Fruit fly (Drosophila melanogaster) whole organism, embryonic: Measurements from ENCODE around the gene CG43137.

Source experiments
- Antp ChIP-seq: fragments of 200-800 bp; sonication (Bioruptor generic); optimal IDR thresholded peaks from 3 replicates; lab custom pipeline; 2016; ENCODE audit warnings: missing biosample characterization, missing genetic modification characterization
- C15 ChIP-seq: fragments of 200-800 bp; sonication (Bioruptor generic); IDR thresholded peaks from 3 replicates; pipeline ENCODE4 v1.3.6; 2022; ENCODE audit warnings: missing biosample characterization, missing genetic modification characterization
- CG11723 ChIP-seq: fragments of 200-800 bp; sonication (Bioruptor generic); optimal IDR thresholded peaks from 2 replicates; lab custom pipeline; 2017; ENCODE audit warnings: missing biosample characterization, mild to moderate bottlenecking, missing genetic modification characterization
- CG12769 ChIP-seq: fragments of 200-800 bp; sonication (Bioruptor generic); optimal IDR thresholded peaks from 2 replicates; lab custom pipeline; 2019; ENCODE audit warnings: missing biosample characterization, mild to moderate bottlenecking, missing genetic modification characterization, moderate library complexity
- CG14710 ChIP-seq: fragments of 200-800 bp; sonication (Bioruptor generic); optimal IDR thresholded peaks from 3 replicates; lab custom pipeline; 2019; ENCODE audit warnings: missing biosample characterization, mild to moderate bottlenecking, missing genetic modification characterization, moderate library complexity
- CG15514 ChIP-seq: fragments of 200-800 bp; sonication (Bioruptor generic); optimal IDR thresholded peaks from 3 replicates; lab custom pipeline; 2017; ENCODE audit warnings: missing biosample characterization, missing genetic modification characterization, mild to moderate bottlenecking, moderate library complexity, missing genetic modification reagents
- CG1832 ChIP-seq: fragments of 200-800 bp; sonication (Bioruptor generic); optimal IDR thresholded peaks from 2 replicates; lab custom pipeline; 2017; ENCODE audit warnings: missing biosample characterization, mild to moderate bottlenecking, missing genetic modification characterization, inconsistent platforms
- CG2129 ChIP-seq: fragments of 200-800 bp; sonication (Bioruptor generic); IDR thresholded peaks from 2 replicates; pipeline ENCODE4 v1.3.6; 2022; ENCODE audit warnings: missing biosample characterization, missing genetic modification characterization; ENCODE audit not compliant: partially characterized antibody
- CG42726 ChIP-seq: fragments of 200-800 bp; sonication (Bioruptor generic); IDR thresholded peaks from 2 replicates; pipeline ENCODE4 v1.3.6; 2022; ENCODE audit warnings: missing biosample characterization, missing genetic modification characterization; ENCODE audit not compliant: partially characterized antibody
- CG4360 ChIP-seq: fragments of 200-800 bp; sonication (Bioruptor generic); IDR thresholded peaks from 2 replicates; pipeline ENCODE4 v1.3.6; 2022; ENCODE audit warnings: missing biosample characterization, missing genetic modification characterization
- CG4424 ChIP-seq: fragments of 200-800 bp; sonication (Bioruptor generic); optimal IDR thresholded peaks from 3 replicates; lab custom pipeline; 2016; ENCODE audit warnings: missing biosample characterization, missing genetic modification characterization
- CG6272 ChIP-seq: fragments of 200-800 bp; sonication (Bioruptor generic); IDR thresholded peaks from 2 replicates; pipeline ENCODE4 v1.3.6; 2022; ENCODE audit warnings: missing biosample characterization, missing genetic modification characterization
- CG6654 ChIP-seq: fragments of 200-800 bp; sonication (Bioruptor generic); optimal IDR thresholded peaks from 2 replicates; lab custom pipeline; 2017; ENCODE audit warnings: missing biosample characterization, mild to moderate bottlenecking, missing genetic modification characterization
- CG6791 ChIP-seq: fragments of 200-800 bp; sonication (Bioruptor generic); IDR thresholded peaks from 3 replicates; pipeline ENCODE4 v1.3.6; 2022; ENCODE audit warnings: missing biosample characterization, missing genetic modification characterization; ENCODE audit not compliant: partially characterized antibody
- CG9437 ChIP-seq: fragments of 200-800 bp; sonication (Bioruptor generic); optimal IDR thresholded peaks from 2 replicates; lab custom pipeline; 2018; ENCODE audit warnings: missing biosample characterization, mild to moderate bottlenecking, missing genetic modification characterization
- D19B ChIP-seq: fragments of 200-800 bp; sonication (Bioruptor generic); optimal IDR thresholded peaks from 2 replicates; lab custom pipeline; 2017; ENCODE audit warnings: missing biosample characterization, mild to moderate bottlenecking, missing genetic modification characterization
- Dll ChIP-seq: fragments of 200-800 bp; sonication (Bioruptor generic); IDR thresholded peaks from 4 replicates; pipeline ENCODE4 v1.3.6; 2022; ENCODE audit warnings: missing biosample characterization, missing genetic modification characterization; ENCODE audit not compliant: partially characterized antibody
- Doc3 ChIP-seq: fragments of 200-800 bp; sonication (Bioruptor generic); IDR thresholded peaks from 3 replicates; pipeline ENCODE4 v1.3.6; 2022; ENCODE audit warnings: missing biosample characterization, missing genetic modification characterization; ENCODE audit not compliant: partially characterized antibody
- Dref ChIP-seq: fragments of 200-800 bp; sonication (Bioruptor generic); IDR thresholded peaks from 2 replicates; pipeline ENCODE4 v1.3.6; 2022; ENCODE audit warnings: missing biosample characterization, missing genetic modification characterization
- GATAe ChIP-seq: fragments of 200-800 bp; sonication (Bioruptor generic); conservative IDR thresholded peaks from 2 replicates; pipeline ENCODE4 v1.3.6; 2022; ENCODE audit warnings: missing biosample characterization, missing genetic modification characterization
- Gug ChIP-seq: fragments of 200-800 bp; sonication (Bioruptor generic); IDR thresholded peaks from 4 replicates; pipeline ENCODE4 v1.3.6; 2022; ENCODE audit warnings: missing biosample characterization, missing genetic modification characterization
- H15 ChIP-seq: fragments of 200-800 bp; sonication (Bioruptor generic); IDR thresholded peaks from 3 replicates; pipeline ENCODE4 v1.3.6; 2022; ENCODE audit warnings: missing biosample characterization, missing genetic modification characterization
- HLH4C ChIP-seq: fragments of 200-800 bp; sonication (Bioruptor generic); IDR thresholded peaks from 3 replicates; pipeline ENCODE4 v1.3.6; 2022; ENCODE audit warnings: missing biosample characterization, missing genetic modification characterization; ENCODE audit not compliant: partially characterized antibody
- Lpt ChIP-seq: fragments of >200 bp; optimal IDR thresholded peaks from 2 replicates; lab custom pipeline; 2018; ENCODE audit warnings: missing biosample characterization, missing genetic modification characterization
- Med ChIP-seq: fragments of 200-800 bp; sonication (Bioruptor generic); peaks from one replicate; lab custom pipeline; 2016; ENCODE audit warnings: missing biosample characterization, missing genetic modification characterization, mild to moderate bottlenecking, inconsistent platforms, moderate library complexity
- Pdp1 ChIP-seq, 2 experiments: fragments of 200-800 bp; sonication (Bioruptor generic); optimal IDR thresholded peaks; 3 replicates each; lab custom pipeline; 2016; ENCODE audit warnings: missing biosample characterization in 2 of 2, missing genetic modification characterization in 2 of 2, mild to moderate bottlenecking in 1 of 2, moderate library complexity in 1 of 2
- Poxn ChIP-seq: fragments of 200-800 bp; sonication (Bioruptor generic); IDR thresholded peaks from 2 replicates; pipeline ENCODE4 v1.3.6; 2022; ENCODE audit warnings: missing biosample characterization, missing genetic modification characterization
- Scr ChIP-seq: fragments of 200-800 bp; sonication (Bioruptor generic); IDR thresholded peaks from 2 replicates; pipeline ENCODE4 v1.3.6; 2022; ENCODE audit warnings: missing biosample characterization, missing genetic modification characterization; ENCODE audit not compliant: partially characterized antibody
- Sry-β ChIP-seq: fragments of 200-800 bp; sonication (Bioruptor generic); optimal IDR thresholded peaks from 2 replicates; lab custom pipeline; 2018; ENCODE audit warnings: missing biosample characterization, mild to moderate bottlenecking, missing genetic modification characterization, moderate library complexity
- ap ChIP-seq: fragments of 200-800 bp; sonication (Bioruptor generic); IDR thresholded peaks from 2 replicates; pipeline ENCODE4 v1.3.6; 2022; ENCODE audit warnings: missing biosample characterization, missing genetic modification characterization
- ato ChIP-seq: fragments of 200-800 bp; sonication (Bioruptor generic); IDR thresholded peaks from 2 replicates; pipeline ENCODE4 v1.3.6; 2022; ENCODE audit warnings: missing biosample characterization, missing genetic modification characterization; ENCODE audit not compliant: partially characterized antibody
- bowl ChIP-seq: fragments of 200-800 bp; sonication (Bioruptor generic); IDR thresholded peaks from 2 replicates; pipeline ENCODE4 v1.3.6; 2022; ENCODE audit warnings: missing biosample characterization, missing genetic modification characterization
- br ChIP-seq: fragments of >200 bp; optimal IDR thresholded peaks from 2 replicates; lab custom pipeline; 2017
- cas ChIP-seq: fragments of 200-800 bp; sonication (Bioruptor generic); IDR thresholded peaks from 2 replicates; pipeline ENCODE4 v1.3.6; 2022; ENCODE audit warnings: missing biosample characterization, missing genetic modification characterization
- en ChIP-seq: fragments of 200-800 bp; sonication (Bioruptor generic); optimal IDR thresholded peaks from 2 replicates; lab custom pipeline; 2016; ENCODE audit warnings: missing biosample characterization, missing genetic modification characterization
- eve ChIP-seq, 2 experiments: fragments of >200 bp; optimal IDR thresholded peaks; 2 replicates each; lab custom pipeline; 2017; ENCODE audit warnings: missing biosample characterization in 2 of 2, missing genetic modification characterization in 2 of 2
- ftz-f1 ChIP-seq: fragments of 200-800 bp; sonication (Bioruptor generic); optimal IDR thresholded peaks from 2 replicates; lab custom pipeline; 2016; ENCODE audit warnings: missing biosample characterization, missing genetic modification characterization
- ham ChIP-seq: fragments of 200-800 bp; sonication (Bioruptor generic); IDR thresholded peaks from 2 replicates; pipeline ENCODE4 v1.3.6; 2022; ENCODE audit warnings: missing biosample characterization, missing genetic modification characterization
- hkb ChIP-seq, 2 experiments: fragments of 200-800 bp in 1 of 2; fragments of >200 bp in 1 of 2; sonication (Bioruptor generic) in 1 of 2; IDR thresholded peaks in 1 of 2; optimal IDR thresholded peaks in 1 of 2; 2 replicates each; pipeline versions ENCODE4 v1.3.6 to Lab custom; 2017 to 2022; ENCODE audit warnings: missing biosample characterization in 1 of 2, missing genetic modification characterization in 1 of 2
- jing ChIP-seq: fragments of 200-800 bp; sonication (Bioruptor generic); optimal IDR thresholded peaks from 2 replicates; lab custom pipeline; 2018; ENCODE audit warnings: missing biosample characterization, mild to moderate bottlenecking, missing genetic modification characterization
- lov ChIP-seq, 2 experiments: fragments of 200-800 bp in 1 of 2; fragments of >200 bp in 1 of 2; sonication (Bioruptor generic) in 1 of 2; IDR thresholded peaks in 1 of 2; optimal IDR thresholded peaks in 1 of 2; 2 replicates in 1 of 2; 3 replicates in 1 of 2; pipeline versions ENCODE4 v1.3.6 to Lab custom; 2017 to 2022; ENCODE audit warnings: missing biosample characterization in 1 of 2, missing genetic modification characterization in 1 of 2
- nerfin-2 ChIP-seq: fragments of 200-800 bp; sonication (Bioruptor generic); IDR thresholded peaks from 2 replicates; pipeline ENCODE4 v1.3.6; 2022; ENCODE audit warnings: missing biosample characterization, missing genetic modification characterization; ENCODE audit not compliant: partially characterized antibody
- nom ChIP-seq: fragments of 200-800 bp; sonication (Bioruptor generic); optimal IDR thresholded peaks from 2 replicates; lab custom pipeline; 2017; ENCODE audit warnings: missing biosample characterization, missing genetic modification characterization, mild to moderate bottlenecking, moderate library complexity, missing genetic modification reagents
- pzg ChIP-seq: fragments of 200-800 bp; sonication (Bioruptor generic); optimal IDR thresholded peaks from 3 replicates; lab custom pipeline; 2018; ENCODE audit warnings: missing biosample characterization, mild to moderate bottlenecking, missing genetic modification characterization, moderate library complexity
- sens ChIP-seq: fragments of 200-800 bp; sonication (Bioruptor generic); peaks from one replicate; lab custom pipeline; 2016; ENCODE audit warnings: missing biosample characterization, missing genetic modification characterization
- sisA ChIP-seq: fragments of 200-800 bp; sonication (Bioruptor generic); IDR thresholded peaks from 2 replicates; pipeline ENCODE4 v1.3.6; 2022; ENCODE audit warnings: missing biosample characterization, missing genetic modification characterization
- unc-4 ChIP-seq: fragments of 200-800 bp; sonication (Bioruptor generic); IDR thresholded peaks from 2 replicates; pipeline ENCODE4 v1.3.6; 2022; ENCODE audit warnings: missing biosample characterization, missing genetic modification characterization; ENCODE audit not compliant: partially characterized antibody
- zen2 ChIP-seq: fragments of 200-800 bp; sonication (Bioruptor generic); IDR thresholded peaks from 3 replicates; pipeline ENCODE4 v1.3.6; 2022; ENCODE audit warnings: missing biosample characterization, missing genetic modification characterization; ENCODE audit not compliant: partially characterized antibody

Gene CG43137

DNA sequence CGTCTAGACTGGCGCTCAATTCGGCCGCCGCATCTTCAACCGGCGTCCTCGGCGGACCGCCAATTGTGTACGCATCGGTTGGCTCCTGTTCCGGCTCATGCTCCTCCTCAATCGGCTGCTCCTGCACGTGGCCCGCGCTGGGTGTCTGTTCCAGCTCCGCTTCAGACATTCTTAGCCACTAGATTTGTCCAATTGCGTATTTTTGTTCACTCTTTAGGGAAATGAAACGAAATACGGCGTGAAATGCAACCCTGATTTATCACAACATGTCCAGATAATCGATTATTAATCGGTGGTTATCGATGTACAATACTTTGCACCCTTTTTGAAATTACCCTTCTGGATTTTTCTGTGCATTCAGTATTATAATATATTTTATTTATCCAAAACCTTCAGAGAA lies 11.6 kb upstream of the CG43137 start, which contains the start of gene mof (continued):
- TF ChIP-seq CG6791 (peak; percentile 79), Doc3 (GFP tag; lab: Robert Waterston, UW) (peak; percentile 58), CG4424 (GFP tag; lab: Kevin White, UChicago) (no peak), unc-4 (GFP tag; lab: Robert Waterston, UW) (peak; percentile 76), nom (GFP tag; lab: Kevin White, UChicago) (peak; percentile 18), Lpt (GFP tag; lab: Kevin White, UChicago) (no peak), CG15514 (peak; percentile 46), en (GFP tag; lab: Kevin White, UChicago) (no peak), Dll (GFP tag; lab: Robert Waterston, UW) (peak; percentile 74), Gug (no peak), br (lab: Kevin White, UChicago) (no peak), ato (peak; percentile 71), bowl (GFP tag; lab: Robert Waterston, UW) (no peak), Scr (peak; percentile 75), H15 (no peak)

DNA sequence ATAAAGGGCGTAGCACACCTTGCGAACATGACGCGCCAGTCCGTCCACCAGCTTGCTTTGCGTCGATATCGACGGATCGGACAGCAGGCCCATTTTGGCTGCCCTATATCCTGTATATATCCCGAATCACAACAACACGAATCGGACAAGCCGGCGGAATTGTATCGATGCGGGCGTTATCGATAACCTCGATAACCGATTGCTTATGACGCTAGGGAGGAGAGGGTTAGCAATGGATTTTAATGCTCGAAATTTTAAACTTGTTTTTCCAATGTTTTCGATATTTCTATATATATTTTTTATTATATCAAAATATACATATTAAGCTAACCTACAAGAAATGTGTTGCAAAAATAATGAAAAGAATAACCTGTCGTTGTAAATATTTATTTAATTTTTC lies 8.2 kb upstream of the CG43137 start, which contains the start of gene GAA1:
GAA1 (minus strand) TSS at position 194 of the 400 bp plus-strand sequence.
- TF ChIP-seq HLH4C (GFP tag; lab: Robert Waterston, UW): peak; percentile 98
- peak; percentile 82 for TF ChIP-seq Dref (GFP tag; lab: Robert Waterston, UW)
- TF ChIP-seq CG14710 (tag; lab: Kevin White, UChicago): peak; percentile 39
- no peak for TF ChIP-seq lov (optimal IDR thresholded peaks at IDR 0.05; lab: Kevin White, UChicago)
- TF ChIP-seq lov (GFP tag; IDR thresholded peaks at IDR 0.05; lab: Robert Waterston, UW): no peak
- peak; percentile 94 for TF ChIP-seq ato
- TF ChIP-seq Sry-β (GFP tag; lab: Kevin White, UChicago): no peak
- peak; percentile 79 for TF ChIP-seq zen2
- no peak for TF ChIP-seq CG12769 (tag; lab: Kevin White, UChicago)
- no peak for TF ChIP-seq hkb (optimal IDR thresholded peaks at IDR 0.05; lab: Kevin White, UChicago)
- peak; percentile 49; the same call in 1 of the 2 replicates for TF ChIP-seq hkb (GFP tag; IDR thresholded peaks at IDR 0.05; lab: Robert Waterston, UW)
- TF ChIP-seq CG4360 (GFP tag; lab: Robert Waterston, UW): peak; percentile 64; the same call in 1 of the 2 replicates
- TF ChIP-seq sisA (GFP tag; lab: Robert Waterston, UW): no peak
- no peak for TF ChIP-seq CG1832 (GFP tag; lab: Kevin White, UChicago)
- TF ChIP-seq CG9437 (GFP tag; lab: Kevin White, UChicago): peak; percentile 0
- no peak for TF ChIP-seq Pdp1 (GFP tag; optimal IDR thresholded peaks at IDR 0.05; lab: Kevin White, UChicago)
- peak; percentile 94 for TF ChIP-seq nerfin-2
- no peak for TF ChIP-seq CG6272
- TF ChIP-seq ham (GFP tag; lab: Robert Waterston, UW): no peak
- no peak for TF ChIP-seq sens
- no peak for TF ChIP-seq CG42726 (GFP tag; lab: Robert Waterston, UW)
- TF ChIP-seq unc-4 (GFP tag; lab: Robert Waterston, UW): peak; percentile 73
- no peak for TF ChIP-seq ap (GFP tag; lab: Robert Waterston, UW)
- TF ChIP-seq Antp (GFP tag; lab: Kevin White, UChicago): no peak
- TF ChIP-seq CG6654 (GFP tag; lab: Kevin White, UChicago): no peak
- no peak for TF ChIP-seq GATAe (GFP tag; lab: Robert Waterston, UW)
- TF ChIP-seq Scr: peak; percentile 85
- no peak for TF ChIP-seq CG4424 (GFP tag; lab: Kevin White, UChicago)
- no peak for TF ChIP-seq D19B (GFP tag; lab: Kevin White, UChicago)
- no peak for TF ChIP-seq cas (GFP tag; lab: Robert Waterston, UW)
- TF ChIP-seq Med: peak; percentile 40
- TF ChIP-seq CG11723 (GFP tag; lab: Kevin White, UChicago): no peak
- TF ChIP-seq pzg: peak; percentile 31
- no peak for TF ChIP-seq ftz-f1 (GFP tag; lab: Kevin White, UChicago)
- TF ChIP-seq Poxn: no peak
- TF ChIP-seq eve (GFP tag; optimal IDR thresholded peaks at IDR 0.05; lab: Kevin White, UChicago): no peak
- TF ChIP-seq jing (GFP tag; lab: Kevin White, UChicago): no peak
- TF ChIP-seq C15: no peak
- TF ChIP-seq CG2129 (GFP tag; lab: Robert Waterston, UW): peak; percentile 31; the same call in 1 of the 2 replicates
